Worm (Caenorhabditis elegans) whole organism, L4/young adult: ENCODE measurements around the gene frm-10.

ENCODE experiments used
- dao-5 ChIP-seq: sonication (generic microtip); optimal IDR thresholded peaks from 2 replicates; lab custom pipeline; 2016; ENCODE audit warnings: missing genotype, missing genetic modification characterization, moderate library complexity, missing compliant biosample characterization
- him-1 ChIP-seq: sonication (generic microtip); optimal IDR thresholded peaks from 2 replicates; lab custom pipeline; 2016; ENCODE audit warnings: missing genotype, missing genetic modification reagents, missing genetic modification characterization, missing compliant biosample characterization

- TF ChIP-seq dao-5 (tag; lab: Kevin White, UChicago) (no peak), him-1 (no peak)
These were observed 46.9 kb upstream of the frm-10 start for ce11 chrV:13416076-13416475.
